Worm (Caenorhabditis elegans): Measurements from ENCODE around the gene K02C4.3.

- no peak for TF ChIP-seq lsy-2 (tag; optimal IDR thresholded peaks at IDR 0.05)
- no peak for TF ChIP-seq unc-39 (tag; optimal IDR thresholded peaks at IDR 0.05)
Observed at ce11 chrII:8099212-8099784, 12.6 kb upstream of the K02C4.3 start.
